Fruit fly (Drosophila melanogaster): ENCODE results near the gene CG11722.

Gene CG11722

DNA sequence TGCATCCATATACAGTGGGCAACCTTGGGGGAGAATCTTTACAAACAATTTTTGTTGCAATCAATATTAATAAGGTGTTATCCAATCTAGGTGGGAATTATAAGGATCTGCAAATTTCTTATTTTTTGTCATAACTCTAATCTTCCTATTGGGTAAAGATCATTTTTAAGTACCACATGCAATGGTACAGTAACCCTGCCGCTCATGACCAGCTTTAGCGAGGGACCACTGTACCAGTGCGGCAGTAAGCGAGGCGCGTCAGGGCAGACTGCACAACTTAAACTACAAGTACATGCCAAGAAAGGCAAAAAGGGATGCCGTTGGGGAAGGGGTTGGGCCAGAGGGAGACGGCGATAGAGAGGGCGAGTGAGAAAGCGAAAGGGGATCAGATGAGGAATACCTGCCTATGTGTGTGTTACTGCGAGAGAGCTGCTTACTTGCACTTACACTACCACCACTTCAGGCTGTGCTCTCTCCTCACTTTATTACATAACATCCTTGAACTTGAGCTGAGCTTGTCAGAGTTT is 37.3 kb upstream of the CG11722 start:
- TF ChIP-seq pad (GFP tag; optimal IDR thresholded peaks at IDR 0.05) = peak; percentile 89
- peak; percentile 97 for TF ChIP-seq CG7101 (tag; optimal IDR thresholded peaks at IDR 0.05)
- no peak for TF ChIP-seq kay (GFP tag; ENCODE audit: borderline replicate concordance)
- peak; percentile 76 for TF ChIP-seq bab1 (GFP tag; optimal IDR thresholded peaks at IDR 0.05)
- peak; percentile 98 for TF ChIP-seq CG7045 (GFP tag; optimal IDR thresholded peaks at IDR 0.05)
- peak; percentile 98 for TF ChIP-seq CG33017 (tag; optimal IDR thresholded peaks at IDR 0.05)
- peak; percentile 91 for TF ChIP-seq CG14711 (tag; optimal IDR thresholded peaks at IDR 0.05)
- TF ChIP-seq ovo (GFP tag; optimal IDR thresholded peaks at IDR 0.05) = peak; percentile 86
- peak; percentile 99 for TF ChIP-seq toe (GFP tag; optimal IDR thresholded peaks at IDR 0.05)
- peak in 1 of 2 experiments; percentile 9 for TF ChIP-seq cnc (optimal IDR thresholded peaks at IDR 0.05)
- peak; percentile 96 for TF ChIP-seq CG11617 (GFP tag; optimal IDR thresholded peaks at IDR 0.05)
- TF ChIP-seq Clk (GFP tag; optimal IDR thresholded peaks at IDR 0.05) = peak; percentile 98
- TF ChIP-seq Crg-1 (GFP tag; optimal IDR thresholded peaks at IDR 0.05) = peak; percentile 95
- peak; percentile 90 for TF ChIP-seq CG1620 (GFP tag; optimal IDR thresholded peaks at IDR 0.05)
- TF ChIP-seq CG5204 (GFP tag; optimal IDR thresholded peaks at IDR 0.05) = peak; percentile 98
- peak; percentile 98 for TF ChIP-seq Hr96 (GFP tag; optimal IDR thresholded peaks at IDR 0.05)
- TF ChIP-seq cic (GFP tag; optimal IDR thresholded peaks at IDR 0.05) = peak; percentile 84
- TF ChIP-seq Mnt (GFP tag; optimal IDR thresholded peaks at IDR 0.05) = peak; percentile 85
- peak; percentile 99 for TF ChIP-seq CG12768 (GFP tag; optimal IDR thresholded peaks at IDR 0.05)
- TF ChIP-seq tj (GFP tag; optimal IDR thresholded peaks at IDR 0.05) = peak; percentile 75

DNA sequence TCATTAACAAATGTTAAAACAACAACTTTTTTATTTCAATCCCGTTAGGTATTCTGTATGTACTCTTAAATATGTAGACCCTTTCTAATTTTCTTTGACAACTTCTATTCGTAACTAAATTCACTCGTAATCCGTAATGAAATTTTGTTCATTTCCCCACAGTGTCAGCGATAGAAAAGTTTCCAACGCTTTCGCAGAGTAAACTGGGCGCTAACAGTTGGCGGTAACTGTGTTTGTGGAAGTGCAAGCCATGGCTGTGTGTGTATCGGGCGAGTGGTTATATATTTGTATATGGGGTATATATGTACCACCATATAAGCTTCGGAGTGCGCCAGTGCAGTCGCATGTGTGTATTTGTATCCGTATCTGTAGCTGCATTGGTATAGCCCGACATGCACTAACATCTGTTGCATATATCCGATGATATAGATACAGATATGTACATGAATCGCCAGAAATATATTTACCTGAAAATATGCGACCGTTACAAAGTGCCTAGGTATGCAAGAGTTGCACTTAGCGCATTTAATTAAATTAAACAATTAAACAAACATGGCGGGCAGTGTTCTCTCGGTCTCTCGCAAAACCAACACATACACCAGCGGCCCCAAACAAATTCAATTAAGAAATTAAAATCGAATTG is 36.2 kb upstream of the CG11722 start:
- TF ChIP-seq kay (GFP tag; ENCODE audit: borderline replicate concordance) (no peak), CG12768 (GFP tag; optimal IDR thresholded peaks at IDR 0.05) (peak; percentile 68), CG5204 (GFP tag; optimal IDR thresholded peaks at IDR 0.05) (peak; percentile 81), Clk (GFP tag; optimal IDR thresholded peaks at IDR 0.05) (peak; percentile 76), Mnt (GFP tag; optimal IDR thresholded peaks at IDR 0.05) (peak; percentile 13), pad (GFP tag; optimal IDR thresholded peaks at IDR 0.05) (no peak), ovo (GFP tag; optimal IDR thresholded peaks at IDR 0.05) (peak; percentile 57), Crg-1 (GFP tag; optimal IDR thresholded peaks at IDR 0.05) (no peak), bab1 (GFP tag; optimal IDR thresholded peaks at IDR 0.05) (no peak), tj (GFP tag; optimal IDR thresholded peaks at IDR 0.05) (peak; percentile 3), cnc (optimal IDR thresholded peaks at IDR 0.05) (no peak), CG1620 (GFP tag; optimal IDR thresholded peaks at IDR 0.05) (peak; percentile 15), cic (GFP tag; optimal IDR thresholded peaks at IDR 0.05) (peak; percentile 59), CG11617 (GFP tag; optimal IDR thresholded peaks at IDR 0.05) (peak; percentile 47), CG7101 (tag; optimal IDR thresholded peaks at IDR 0.05) (peak; percentile 68), toe (GFP tag; optimal IDR thresholded peaks at IDR 0.05) (peak; percentile 59), CG14711 (tag; optimal IDR thresholded peaks at IDR 0.05) (peak; percentile 53), CG7045 (GFP tag; optimal IDR thresholded peaks at IDR 0.05) (peak; percentile 38), CG33017 (tag; optimal IDR thresholded peaks at IDR 0.05) (peak; percentile 31), Hr96 (GFP tag; optimal IDR thresholded peaks at IDR 0.05) (peak; percentile 82)

DNA sequence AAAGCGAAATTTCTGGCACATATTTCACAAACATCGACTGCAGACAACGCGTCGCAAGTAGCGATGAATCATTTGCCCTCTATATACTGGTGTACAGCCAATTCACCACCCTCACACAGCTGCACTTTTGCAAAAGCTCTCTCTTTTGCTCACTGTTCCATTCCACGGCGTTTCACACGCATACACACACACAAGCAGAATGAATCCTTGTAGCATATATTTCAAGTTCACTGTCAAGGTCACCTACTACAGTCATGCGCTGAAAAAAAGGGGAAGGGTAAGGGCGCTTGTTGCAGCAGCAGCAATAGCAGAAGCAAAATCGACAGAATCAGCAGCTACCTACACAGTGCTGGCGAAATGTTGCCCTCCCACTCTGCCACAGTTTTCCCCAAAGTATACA is 35.4 kb upstream of the CG11722 start:
- TF ChIP-seq pad (GFP tag; optimal IDR thresholded peaks at IDR 0.05) = peak; percentile 83
- no peak for TF ChIP-seq bab1 (GFP tag; optimal IDR thresholded peaks at IDR 0.05)
- peak; percentile 76 for TF ChIP-seq cic (GFP tag; optimal IDR thresholded peaks at IDR 0.05)
- TF ChIP-seq CG12768 (GFP tag; optimal IDR thresholded peaks at IDR 0.05) = peak; percentile 12
- TF ChIP-seq tj (GFP tag; optimal IDR thresholded peaks at IDR 0.05) = peak; percentile 68
- TF ChIP-seq CG1620 (GFP tag; optimal IDR thresholded peaks at IDR 0.05) = no peak
- peak; percentile 26 for TF ChIP-seq Crg-1 (GFP tag; optimal IDR thresholded peaks at IDR 0.05)

DNA sequence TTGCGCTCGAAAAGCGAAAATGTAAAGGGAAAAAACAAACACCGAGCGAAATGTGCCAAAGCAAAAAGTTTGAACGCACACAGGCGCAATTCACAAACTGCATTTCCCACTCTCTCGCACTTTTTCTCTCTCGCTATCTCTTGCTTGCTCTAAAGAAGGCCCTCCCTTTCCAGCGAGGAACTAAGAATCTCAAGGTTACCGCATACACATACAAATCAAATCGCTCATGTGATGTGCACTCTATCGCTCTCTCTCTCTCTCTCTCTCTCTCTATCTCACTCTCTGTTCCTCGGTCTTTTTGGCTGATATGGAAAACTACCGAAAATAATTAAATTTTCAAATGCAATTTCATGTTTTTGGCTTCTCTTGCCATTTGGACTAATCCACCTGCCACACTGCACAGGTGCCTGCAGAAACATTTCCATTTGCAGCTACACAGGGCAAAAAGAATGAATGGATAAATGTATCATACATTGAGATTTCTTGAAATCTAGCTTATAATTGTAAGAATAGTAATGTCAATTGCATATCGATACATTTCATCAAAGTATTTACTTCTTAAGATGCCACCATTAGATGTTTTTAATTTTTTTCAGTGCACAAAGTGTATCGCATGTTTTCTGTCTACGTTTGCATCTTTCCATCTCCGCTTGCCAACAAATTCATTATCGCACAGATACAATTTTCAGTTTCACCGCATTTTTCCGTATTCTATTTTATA is 34.1 kb upstream of the CG11722 start:
- TF ChIP-seq Hr96 (GFP tag; optimal IDR thresholded peaks at IDR 0.05) (peak; percentile 93), CG11617 (GFP tag; optimal IDR thresholded peaks at IDR 0.05) (peak; percentile 97), CG5204 (GFP tag; optimal IDR thresholded peaks at IDR 0.05) (peak; percentile 98), CG7045 (GFP tag; optimal IDR thresholded peaks at IDR 0.05) (peak; percentile 98), cnc (optimal IDR thresholded peaks at IDR 0.05) (peak in 1 of 2 experiments; percentile 64), Clk (GFP tag; optimal IDR thresholded peaks at IDR 0.05) (peak; percentile 97), tj (GFP tag; optimal IDR thresholded peaks at IDR 0.05) (peak; percentile 93), CG12768 (GFP tag; optimal IDR thresholded peaks at IDR 0.05) (peak; percentile 99), kay (GFP tag; ENCODE audit: borderline replicate concordance) (no peak), CG14711 (tag; optimal IDR thresholded peaks at IDR 0.05) (peak; percentile 94), CG1620 (GFP tag; optimal IDR thresholded peaks at IDR 0.05) (peak; percentile 85), CG33017 (tag; optimal IDR thresholded peaks at IDR 0.05) (peak; percentile 98), Crg-1 (GFP tag; optimal IDR thresholded peaks at IDR 0.05) (peak; percentile 93), Mnt (GFP tag; optimal IDR thresholded peaks at IDR 0.05) (peak; percentile 75), bab1 (GFP tag; optimal IDR thresholded peaks at IDR 0.05) (peak; percentile 11), cic (GFP tag; optimal IDR thresholded peaks at IDR 0.05) (peak; percentile 76), CG7101 (tag; optimal IDR thresholded peaks at IDR 0.05) (peak; percentile 97), ovo (GFP tag; optimal IDR thresholded peaks at IDR 0.05) (peak; percentile 73), pad (GFP tag; optimal IDR thresholded peaks at IDR 0.05) (peak; percentile 83), toe (GFP tag; optimal IDR thresholded peaks at IDR 0.05) (peak; percentile 97)
